Worm (Caenorhabditis elegans): ENCODE data around the gene cpt-2.

DNA sequence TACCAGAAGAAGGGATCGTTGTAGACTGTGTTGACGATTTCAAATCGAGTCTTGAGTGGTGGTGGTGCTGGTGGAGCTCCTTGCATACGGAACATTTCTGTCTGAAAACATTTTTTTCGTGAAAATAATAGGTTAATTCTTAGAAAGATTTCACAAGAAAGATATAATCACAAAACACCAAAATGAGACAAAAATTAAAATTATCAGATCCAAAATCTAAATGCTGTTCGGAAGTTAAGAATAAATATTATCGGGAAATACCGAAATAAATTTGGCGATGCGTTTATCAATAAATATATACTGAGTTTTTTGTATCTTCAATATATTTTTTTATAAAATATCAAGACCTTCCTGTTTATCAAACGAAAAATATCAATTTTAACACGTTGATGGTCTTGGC is 950 bp upstream of the cpt-2 start, which contains the start of gene C08F8.9:
- TF ChIP-seq elt-3 (tag; optimal IDR thresholded peaks at IDR 0.05) (no peak), snpc-4 (tag; optimal IDR thresholded peaks at IDR 0.05) (no peak), unc-86 (tag; optimal IDR thresholded peaks at IDR 0.05) (no peak), dpl-1 (GFP tag; optimal IDR thresholded peaks at IDR 0.05) (no peak), unc-30 (tag; optimal IDR thresholded peaks at IDR 0.05) (no peak), egl-27 (tag; optimal IDR thresholded peaks at IDR 0.05) (no peak), ceh-82 (tag; optimal IDR thresholded peaks at IDR 0.05) (no peak), lin-39 (tag; optimal IDR thresholded peaks at IDR 0.05) (no peak)
